Fruit fly (Drosophila melanogaster) whole organism, wandering third instar larva: ENCODE data around the gene CG3062.

ENCODE experiments used
- Abd-B ChIP-seq: fragments of >200 bp; optimal IDR thresholded peaks from 2 replicates; lab custom pipeline; 2017; ENCODE audit warnings: missing biosample characterization, missing genetic modification characterization
- CG32264 ChIP-seq: fragments of 200-800 bp; sonication (Bioruptor generic); optimal IDR thresholded peaks from 2 replicates; lab custom pipeline; 2016; ENCODE audit warnings: missing biosample characterization, missing genetic modification characterization
- CG9705 ChIP-seq: fragments of 200-800 bp; sonication (Bioruptor generic); optimal IDR thresholded peaks from 2 replicates; lab custom pipeline; 2018; ENCODE audit warnings: missing biosample characterization, mild to moderate bottlenecking, missing genetic modification characterization
- CrebA ChIP-seq: fragments of 200-800 bp; sonication (Bioruptor generic); optimal IDR thresholded peaks from 2 replicates; lab custom pipeline; 2016; ENCODE audit warnings: missing biosample characterization, mild to moderate bottlenecking, missing genetic modification characterization, borderline replicate concordance
- Dfd ChIP-seq: fragments of >200 bp; optimal IDR thresholded peaks from 2 replicates; lab custom pipeline; 2017; ENCODE audit warnings: missing biosample characterization, missing genetic modification characterization
- Dif ChIP-seq: fragments of 200-275, 200-300 bp; sonication (Bioruptor generic); optimal IDR thresholded peaks from 2 replicates; lab custom pipeline; 2018; ENCODE audit warnings: missing biosample characterization, missing genetic modification characterization; ENCODE audit not compliant: partially characterized antibody
- GATAd ChIP-seq: sonication (Bioruptor generic); optimal IDR thresholded peaks from 2 replicates; lab custom pipeline; 2016; ENCODE audit warnings: missing biosample characterization, missing genetic modification characterization
- HLH106 ChIP-seq: fragments of 200-800 bp; optimal IDR thresholded peaks from 3 replicates; lab custom pipeline; 2019; ENCODE audit warnings: missing biosample characterization, mild to moderate bottlenecking, missing genetic modification characterization, moderate library complexity
- Hnf4 ChIP-seq: fragments of 200-800 bp; sonication (Bioruptor generic); optimal IDR thresholded peaks from 2 replicates; lab custom pipeline; 2016; ENCODE audit warnings: missing biosample characterization, mild to moderate bottlenecking, missing genetic modification characterization
- Hr78 ChIP-seq: fragments of >200 bp; optimal IDR thresholded peaks from 2 replicates; lab custom pipeline; 2017; ENCODE audit warnings: missing biosample characterization, missing genetic modification characterization
- Hr83 ChIP-seq: fragments of 200-300 bp; sonication (Bioruptor generic); optimal IDR thresholded peaks from 2 replicates; lab custom pipeline; 2016; ENCODE audit warnings: missing biosample characterization, mild to moderate bottlenecking, missing genetic modification characterization, moderate library complexity; ENCODE audit not compliant: poor library complexity, severe bottlenecking
- Jra ChIP-seq: sonication (Bioruptor generic); optimal IDR thresholded peaks from 2 replicates; lab custom pipeline; 2016; ENCODE audit warnings: missing biosample characterization, missing genetic modification characterization
- Mio ChIP-seq: sonication (Bioruptor generic); optimal IDR thresholded peaks from 2 replicates; lab custom pipeline; 2016; ENCODE audit warnings: missing biosample characterization, missing genetic modification characterization
- Myc ChIP-seq: fragments of >200 bp; optimal IDR thresholded peaks from 2 replicates; lab custom pipeline; 2017
- N ChIP-seq: fragments of >200 bp; optimal IDR thresholded peaks from 2 replicates; lab custom pipeline; 2018; ENCODE audit warnings: missing biosample characterization, missing external identifiers, missing genetic modification characterization
- OdsH ChIP-seq: fragments of 200-800 bp; sonication (Bioruptor generic); optimal IDR thresholded peaks from 2 replicates; lab custom pipeline; 2016; ENCODE audit warnings: missing biosample characterization, mild to moderate bottlenecking, missing genetic modification characterization
- Rel ChIP-seq, 2 experiments: fragments of 200-800 bp; sonication (Bioruptor generic) in 1 of 2; optimal IDR thresholded peaks; 2 replicates in 1 of 2; 3 replicates in 1 of 2; lab custom pipeline; 2016 to 2019; ENCODE audit warnings: mild to moderate bottlenecking in 2 of 2, missing biosample characterization in 2 of 2, missing genetic modification characterization in 2 of 2, moderate library complexity in 1 of 2
- Sp1 ChIP-seq: fragments of 200-800 bp; sonication (Bioruptor generic); optimal IDR thresholded peaks from 3 replicates; lab custom pipeline; 2019; ENCODE audit warnings: missing biosample characterization, mild to moderate bottlenecking, missing genetic modification characterization, moderate library complexity
- Vsx2 ChIP-seq: fragments of 200-300, 225-300 bp; sonication (Bioruptor generic); optimal IDR thresholded peaks from 2 replicates; lab custom pipeline; 2018; ENCODE audit warnings: missing biosample characterization, missing genetic modification characterization; ENCODE audit not compliant: partially characterized antibody
- br ChIP-seq: fragments of 200-800 bp; sonication (Bioruptor generic); optimal IDR thresholded peaks from 2 replicates; lab custom pipeline; 2016; ENCODE audit warnings: missing biosample characterization, missing genetic modification characterization
- brk ChIP-seq: fragments of 200-800 bp; sonication (Bioruptor generic); optimal IDR thresholded peaks from 2 replicates; lab custom pipeline; 2016; ENCODE audit warnings: missing biosample characterization, mild to moderate bottlenecking, missing genetic modification characterization
- dl ChIP-seq, 2 experiments: fragments of 175-275, 200-275 bp in 1 of 2; fragments of 200-275 bp in 1 of 2; sonication (Bioruptor generic); optimal IDR thresholded peaks; lab custom pipeline; 2018; ENCODE audit warnings: mild to moderate bottlenecking in 2 of 2, missing biosample characterization in 2 of 2, missing genetic modification characterization in 2 of 2, moderate library complexity in 2 of 2; ENCODE audit not compliant: partially characterized antibody in 2 of 2, insufficient read depth in 1 of 2
- dmrt93B ChIP-seq: fragments of 200-800 bp; sonication (Bioruptor generic); optimal IDR thresholded peaks from 2 replicates; lab custom pipeline; 2018; ENCODE audit warnings: missing biosample characterization, mild to moderate bottlenecking, missing genetic modification characterization
- dsf ChIP-seq: sonication (Bioruptor generic); optimal IDR thresholded peaks from 2 replicates; lab custom pipeline; 2016; ENCODE audit warnings: missing biosample characterization, missing genetic modification characterization, borderline replicate concordance
- ey ChIP-seq: fragments of 200-800 bp; sonication (Bioruptor generic); optimal IDR thresholded peaks from 2 replicates; lab custom pipeline; 2016; ENCODE audit warnings: missing biosample characterization, missing genetic modification characterization
- foxo ChIP-seq, 2 experiments: fragments of 200-800 bp; sonication (Bioruptor generic); optimal IDR thresholded peaks; 2 replicates in 1 of 2; 3 replicates in 1 of 2; lab custom pipeline; 2016 to 2017; ENCODE audit warnings: missing biosample characterization in 2 of 2, missing genetic modification characterization in 2 of 2
- fru ChIP-seq: fragments of 200-800 bp; sonication (Bioruptor generic); optimal IDR thresholded peaks from 3 replicates; lab custom pipeline; 2016; ENCODE audit warnings: missing biosample characterization, mild to moderate bottlenecking, missing genetic modification characterization
- h ChIP-seq: fragments of 200-800 bp; sonication (Bioruptor generic); optimal IDR thresholded peaks from 3 replicates; lab custom pipeline; 2016; ENCODE audit warnings: missing biosample characterization, mild to moderate bottlenecking, missing genetic modification characterization
- jim ChIP-seq: fragments of 175-275, 200-325 bp; sonication (Bioruptor generic); optimal IDR thresholded peaks from 2 replicates; lab custom pipeline; 2016; ENCODE audit warnings: missing biosample characterization, mild to moderate bottlenecking, missing genetic modification characterization
- lola ChIP-seq: fragments of >200 bp; optimal IDR thresholded peaks from 2 replicates; lab custom pipeline; 2017; ENCODE audit warnings: missing biosample characterization, missing genetic modification characterization
- pan ChIP-seq: fragments of >200 bp; optimal IDR thresholded peaks from 2 replicates; lab custom pipeline; 2017
- psq ChIP-seq: fragments of 200-800 bp; sonication (Bioruptor generic); optimal IDR thresholded peaks from 3 replicates; lab custom pipeline; 2017; ENCODE audit warnings: missing biosample characterization, mild to moderate bottlenecking, missing genetic modification characterization, moderate library complexity
- rgr ChIP-seq: fragments of 200-800 bp; sonication (Bioruptor generic); optimal IDR thresholded peaks from 3 replicates; lab custom pipeline; 2016; ENCODE audit warnings: missing biosample characterization, mild to moderate bottlenecking, missing genetic modification characterization
- sage ChIP-seq: fragments of 200-800 bp; sonication (Bioruptor generic); optimal IDR thresholded peaks from 2 replicates; lab custom pipeline; 2016; ENCODE audit warnings: missing biosample characterization, mild to moderate bottlenecking, missing genetic modification characterization
- sv ChIP-seq: fragments of 200-800 bp; sonication (Bioruptor generic); optimal IDR thresholded peaks from 3 replicates; lab custom pipeline; 2016; ENCODE audit warnings: missing biosample characterization, missing genetic modification characterization
- tai ChIP-seq: sonication (Bioruptor generic); optimal IDR thresholded peaks from 2 replicates; lab custom pipeline; 2016; ENCODE audit warnings: missing biosample characterization, missing genetic modification characterization
- usp ChIP-seq: fragments of >200 bp; optimal IDR thresholded peaks from 2 replicates; lab custom pipeline; 2017; ENCODE audit warnings: missing biosample characterization, missing genetic modification characterization
- woc ChIP-seq: sonication (Bioruptor generic); optimal IDR thresholded peaks from 2 replicates; lab custom pipeline; 2016; ENCODE audit warnings: missing biosample characterization, mild to moderate bottlenecking, missing genetic modification characterization

CG3062 gene

DNA sequence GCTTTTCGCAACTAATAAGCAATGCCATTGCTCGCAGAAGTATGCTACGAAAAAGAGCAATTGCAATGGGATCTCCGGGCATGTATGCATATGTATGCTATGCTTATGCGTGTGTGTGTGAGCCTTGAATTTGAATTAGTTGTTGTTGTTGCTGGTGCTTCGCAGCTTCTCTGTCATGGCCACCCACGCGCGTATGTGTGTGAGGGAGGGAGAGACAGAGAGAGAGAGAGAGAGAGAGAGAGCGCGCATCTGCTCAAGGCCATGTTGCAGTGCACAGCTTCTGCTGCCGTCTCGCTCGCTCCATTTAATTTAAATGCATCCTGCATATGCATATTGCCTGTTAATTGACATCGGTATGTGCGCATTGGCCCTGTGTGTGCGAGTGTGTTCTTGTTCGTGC, 46.1 kb upstream of the CG3062 start:
- no peak for TF ChIP-seq Mio (GFP tag; lab: Kevin White, UChicago)
- TF ChIP-seq psq: no peak
- TF ChIP-seq Myc (lab: Kevin White, UChicago): no peak
- no peak for TF ChIP-seq GATAd
- TF ChIP-seq sv: no peak
- TF ChIP-seq, all 38 proteins: peak for 0

DNA sequence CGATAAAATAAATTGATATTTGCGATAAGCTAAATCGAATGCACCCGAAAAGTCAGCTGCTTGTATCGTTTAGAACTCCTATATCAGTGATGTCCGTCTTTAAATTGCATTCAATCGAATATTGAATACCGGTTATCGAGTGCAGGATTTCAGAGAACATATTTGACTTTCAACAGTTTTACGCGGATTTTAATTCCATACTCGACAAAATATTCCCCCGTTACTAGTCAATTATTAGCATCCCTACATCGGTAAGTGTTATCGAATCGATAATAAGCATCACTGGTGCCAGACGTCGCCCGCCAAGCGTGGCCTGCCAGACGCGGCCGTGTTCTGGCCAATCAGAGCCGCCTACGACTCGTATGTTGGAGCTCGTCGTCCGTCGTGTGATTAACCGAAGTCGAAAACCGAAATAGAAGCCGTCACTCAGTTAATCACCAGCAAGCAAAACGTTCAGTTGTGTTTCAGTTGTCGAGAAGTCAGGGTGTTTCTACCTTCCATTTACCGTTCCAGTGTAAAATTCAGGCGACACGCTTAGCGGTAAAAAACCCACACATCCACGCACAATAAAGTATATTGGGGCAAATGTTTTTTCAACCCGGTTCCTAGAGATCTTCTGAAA, 43.2 kb upstream of the CG3062 start, which contains the start of gene ctp:
Gene ctp (plus strand): TSS at position 23 of the 622 bp plus-strand sequence.
- peak; percentile 75 for TF ChIP-seq Myc (lab: Kevin White, UChicago)
- TF ChIP-seq fru: peak; percentile 54
- no peak for TF ChIP-seq lola (GFP tag; lab: Kevin White, UChicago)
- peak; percentile 59 for TF ChIP-seq Sp1 (GFP tag; lab: Kevin White, UChicago)
- peak; percentile 19 for TF ChIP-seq OdsH
- no peak for TF ChIP-seq Hr78 (GFP tag; lab: Kevin White, UChicago)
- TF ChIP-seq usp (GFP tag; lab: Kevin White, UChicago): no peak
- TF ChIP-seq HLH106: peak; percentile 46
- peak; percentile 30 for TF ChIP-seq CG32264 (GFP tag; lab: Kevin White, UChicago)
- TF ChIP-seq CrebA (GFP tag; lab: Kevin White, UChicago): no peak
- peak; percentile 20 for TF ChIP-seq psq
- peak in 1 of 2 experiments; percentile 40 for TF ChIP-seq dl (GFP tag; optimal IDR thresholded peaks at IDR 0.05; lab: Kevin White, UChicago; ENCODE audit: insufficient read depth in 1 of 2, partially characterized antibody in 2 of 2)
- peak; percentile 63 for TF ChIP-seq h (GFP tag; lab: Kevin White, UChicago)
- TF ChIP-seq br (GFP tag; lab: Kevin White, UChicago): peak; percentile 65
- TF ChIP-seq jim (GFP tag; lab: Kevin White, UChicago): no peak
- no peak for TF ChIP-seq sage
- peak; percentile 82 for TF ChIP-seq woc (GFP tag; lab: Kevin White, UChicago)
- peak; percentile 77 for TF ChIP-seq Jra (GFP tag; lab: Kevin White, UChicago)
- TF ChIP-seq dsf (GFP tag; lab: Kevin White, UChicago): no peak
- TF ChIP-seq Hnf4 (GFP tag; lab: Kevin White, UChicago): peak; percentile 58
- TF ChIP-seq brk (GFP tag; lab: Kevin White, UChicago): no peak
- peak; percentile 38 for TF ChIP-seq Rel (GFP tag; optimal IDR thresholded peaks at IDR 0.05; lab: Kevin White, UChicago)
- TF ChIP-seq Rel (tag; optimal IDR thresholded peaks at IDR 0.05; lab: Kevin White, UChicago): peak; percentile 98
- no peak for TF ChIP-seq dmrt93B
- TF ChIP-seq Dif (GFP tag; lab: Kevin White, UChicago): peak; percentile 76
- no peak for TF ChIP-seq GATAd
- TF ChIP-seq Dfd: no peak
- peak; percentile 12 for TF ChIP-seq sv
- TF ChIP-seq foxo (GFP tag; optimal IDR thresholded peaks at IDR 0.05; lab: Kevin White, UChicago): peak in 1 of 2 experiments; percentile 60
- peak; percentile 52 for TF ChIP-seq rgr (GFP tag; lab: Kevin White, UChicago)
- TF ChIP-seq CG9705: peak; percentile 14
- TF ChIP-seq N (GFP tag; lab: Kevin White, UChicago): no peak
- TF ChIP-seq Abd-B (GFP tag; lab: Kevin White, UChicago): no peak
- TF ChIP-seq Vsx2 (GFP tag; lab: Kevin White, UChicago): no peak
- no peak for TF ChIP-seq pan
- TF ChIP-seq tai (GFP tag; lab: Kevin White, UChicago): peak; percentile 65
- peak; percentile 52 for TF ChIP-seq ey (GFP tag; lab: Kevin White, UChicago)
- TF ChIP-seq Mio (GFP tag; lab: Kevin White, UChicago): no peak
- peak; percentile 67 for TF ChIP-seq Hr83
- TF ChIP-seq, all 38 proteins: peak for 22

DNA sequence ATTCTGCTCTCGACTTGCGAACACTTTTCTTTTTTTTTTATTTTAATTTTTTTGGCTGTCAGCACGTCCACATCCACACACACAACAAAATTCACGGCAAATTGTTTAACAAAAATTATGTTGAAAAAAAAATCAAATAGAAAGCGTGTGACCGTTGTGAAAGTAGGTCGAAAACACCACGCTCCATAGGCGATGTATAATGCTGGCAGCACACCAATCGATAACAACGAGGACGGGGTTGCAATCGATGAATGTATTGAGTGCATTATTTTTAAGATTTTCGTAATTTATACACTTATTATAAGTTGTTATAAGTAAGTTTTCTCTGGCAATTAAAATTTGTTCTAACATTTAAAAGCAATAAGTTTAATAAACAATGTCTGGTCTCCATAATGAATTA, 42.1 kb upstream of the CG3062 start, which contains the start of gene Pp2C1:
Gene Pp2C1 (minus strand): TSS at position 181 of the 400 bp plus-strand sequence.
- peak; percentile 24 for TF ChIP-seq Hr83
- no peak for TF ChIP-seq pan
- TF ChIP-seq Rel (GFP tag; optimal IDR thresholded peaks at IDR 0.05; lab: Kevin White, UChicago): no peak
- TF ChIP-seq Rel (tag; optimal IDR thresholded peaks at IDR 0.05; lab: Kevin White, UChicago): peak; percentile 39
- peak; percentile 31 for TF ChIP-seq Hnf4 (GFP tag; lab: Kevin White, UChicago)
- TF ChIP-seq woc (GFP tag; lab: Kevin White, UChicago): peak; percentile 21
- TF ChIP-seq dsf (GFP tag; lab: Kevin White, UChicago): no peak
